Fruit fly (Drosophila melanogaster) whole organism: ENCODE measurements around the gene Arp6.

ENCODE experiments used
- CG8478 ChIP-seq: fragments of >200 bp; optimal IDR thresholded peaks from 2 replicates; lab custom pipeline; 2018; ENCODE audit warnings: inconsistent platforms
- Dll ChIP-seq: fragments of >200 bp; optimal IDR thresholded peaks from 2 replicates; lab custom pipeline; 2017
- EcR ChIP-seq, 2 experiments: fragments of >200 bp; optimal IDR thresholded peaks; 2 replicates each; lab custom pipeline; 2017; ENCODE audit warnings: missing biosample characterization in 2 of 2, missing genetic modification characterization in 2 of 2, missing genetic modification reagents in 2 of 2
- pan ChIP-seq: fragments of >200 bp; optimal IDR thresholded peaks from 2 replicates; lab custom pipeline; 2017
- psq ChIP-seq: fragments of >200 bp; optimal IDR thresholded peaks from 2 replicates; lab custom pipeline; 2017
- usp ChIP-seq: fragments of >200 bp; optimal IDR thresholded peaks from 2 replicates; lab custom pipeline; 2017; ENCODE audit warnings: missing biosample characterization, missing genetic modification characterization, mixed read lengths

Gene Arp6

DNA sequence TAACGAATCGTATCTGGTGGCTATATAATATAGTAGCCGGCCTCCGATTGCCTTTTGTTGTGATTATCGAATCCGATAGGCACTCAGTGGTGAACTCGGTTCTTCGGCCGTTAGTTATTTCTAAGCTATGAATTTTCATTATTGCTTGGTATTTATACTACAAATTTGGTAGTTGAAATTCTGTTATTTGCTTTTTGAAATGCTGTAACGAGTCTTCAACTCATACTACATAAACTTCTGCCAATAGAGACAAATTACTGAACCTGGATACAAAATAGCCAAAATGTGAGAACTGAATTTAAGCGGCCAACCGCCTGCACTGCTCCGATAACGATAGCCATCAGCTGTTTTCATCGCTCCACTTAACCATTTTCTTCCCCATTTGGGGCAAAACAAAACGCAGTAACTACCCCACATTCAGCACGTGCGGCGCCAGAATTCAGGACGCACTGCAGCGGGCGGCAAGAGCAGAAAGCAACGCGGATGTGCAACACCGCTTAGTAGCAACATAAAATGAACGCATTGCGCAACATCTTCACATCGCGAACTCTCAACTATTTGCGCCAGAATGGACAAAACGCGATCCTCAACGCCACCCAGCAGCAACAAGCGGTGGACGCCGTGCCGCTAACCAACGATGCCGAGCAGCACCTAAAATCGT, 2.1 kb upstream of the Arp6 start, which contains the start of the genes CG11679 and CG8206:
Gene CG11679 (minus strand): TSS at position 65 of the 661 bp plus-strand sequence.
Gene CG8206 (plus strand): TSS at position 341 of the 661 bp plus-strand sequence.
- TF ChIP-seq psq (lab: Kevin White, UChicago) = no peak
- TF ChIP-seq usp (GFP tag; lab: Kevin White, UChicago) = no peak
- no peak for TF ChIP-seq Dll (lab: Kevin White, UChicago)
- no peak for TF ChIP-seq EcR (GFP tag; optimal IDR thresholded peaks at IDR 0.05; lab: Kevin White, UChicago)
- TF ChIP-seq CG8478 = no peak
- no peak for TF ChIP-seq pan

DNA sequence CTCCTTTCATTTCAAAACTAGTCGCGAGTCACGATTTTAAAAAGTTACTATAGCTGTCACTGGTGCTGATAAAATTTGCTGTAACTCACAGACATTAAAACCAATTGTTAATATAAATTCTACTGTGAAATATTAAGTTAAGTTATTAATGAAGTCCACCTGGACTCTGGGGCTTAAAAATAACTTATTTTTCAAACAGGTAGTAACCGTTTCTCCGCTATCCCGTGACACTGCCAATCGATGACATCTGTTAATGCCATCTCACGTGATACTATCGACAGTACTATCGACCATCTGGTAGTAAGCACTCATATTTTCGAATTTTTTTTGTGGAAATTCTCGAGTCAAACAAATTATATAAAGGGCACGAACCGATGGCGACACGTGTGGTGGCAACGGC, 2.9 kb downstream of the Arp6 start, which contains the start of the genes CG12379 and MagR:
Gene CG12379 (minus strand): TSS at position 2 of the 400 bp plus-strand sequence.
Gene MagR (plus strand): TSS at position 276 of the 400 bp plus-strand sequence.
- TF ChIP-seq pan = no peak
- no peak for TF ChIP-seq usp (GFP tag; lab: Kevin White, UChicago)
- TF ChIP-seq Dll (lab: Kevin White, UChicago) = no peak
- TF ChIP-seq EcR (GFP tag; optimal IDR thresholded peaks at IDR 0.05; lab: Kevin White, UChicago) = no peak
- TF ChIP-seq CG8478 = no peak
- TF ChIP-seq psq (lab: Kevin White, UChicago) = no peak

DNA sequence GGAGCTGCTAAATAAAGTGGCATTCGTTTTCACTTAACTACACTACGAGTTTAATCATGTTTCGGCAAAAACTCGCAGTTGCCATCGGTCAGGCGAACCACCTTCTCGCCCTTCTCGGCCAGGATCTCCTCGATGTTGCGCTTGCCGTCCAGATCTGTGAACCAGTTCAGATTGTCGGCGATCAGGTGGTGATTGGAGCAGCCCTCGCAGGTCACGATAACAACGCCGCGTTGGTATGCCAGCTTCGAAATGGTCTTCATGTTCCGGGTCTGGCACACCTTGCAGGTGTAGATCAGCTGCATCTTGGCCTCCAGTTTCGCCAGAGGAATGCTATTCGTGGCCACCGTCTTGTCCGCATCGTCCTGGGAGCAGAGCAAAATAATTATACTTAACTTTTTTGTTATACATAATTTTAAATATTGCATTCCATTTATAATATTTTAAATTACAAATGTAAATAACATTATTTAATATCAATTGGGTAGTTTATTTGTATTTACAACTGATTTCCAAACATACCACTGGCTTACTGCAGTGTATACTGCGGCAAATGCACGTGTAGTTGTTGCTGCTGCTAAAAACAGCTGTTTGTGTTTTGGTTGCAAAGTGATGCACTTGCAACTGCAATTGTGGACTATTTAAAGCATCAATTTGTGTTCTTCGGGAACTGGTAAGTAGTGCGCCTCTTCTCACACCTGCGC, 3.6 kb downstream of the Arp6 start:
- TF ChIP-seq pan (no peak), EcR (GFP tag; optimal IDR thresholded peaks at IDR 0.05; lab: Kevin White, UChicago) (no peak), CG8478 (no peak), psq (lab: Kevin White, UChicago) (no peak), Dll (lab: Kevin White, UChicago) (no peak), usp (GFP tag; lab: Kevin White, UChicago) (no peak)

DNA sequence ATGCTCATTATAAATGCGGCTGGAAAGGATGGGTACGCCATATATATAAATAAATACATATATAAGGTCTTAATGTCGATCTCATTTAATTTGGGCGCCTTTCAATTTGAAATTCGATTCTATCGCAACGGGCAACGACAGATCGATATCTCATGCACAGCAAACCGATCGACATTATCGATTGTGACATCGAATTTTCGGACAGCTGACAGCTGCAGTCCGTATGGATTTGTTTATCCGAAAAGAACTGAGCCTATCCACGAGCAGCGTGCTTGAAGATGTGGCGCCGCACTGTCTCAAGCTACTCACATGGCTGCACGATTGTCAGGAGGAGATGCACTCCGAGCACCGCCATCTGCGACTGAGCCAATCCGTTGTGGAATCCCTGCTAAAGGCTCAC, 5.0 kb downstream of the Arp6 start, which contains the start of gene CG8191:
Gene CG8191 (plus strand): TSS at position 211 of the 400 bp plus-strand sequence.
- TF ChIP-seq Dll (lab: Kevin White, UChicago) = no peak
- no peak for TF ChIP-seq psq (lab: Kevin White, UChicago)
- TF ChIP-seq EcR (GFP tag; optimal IDR thresholded peaks at IDR 0.05; lab: Kevin White, UChicago) = no peak
- TF ChIP-seq pan = no peak

DNA sequence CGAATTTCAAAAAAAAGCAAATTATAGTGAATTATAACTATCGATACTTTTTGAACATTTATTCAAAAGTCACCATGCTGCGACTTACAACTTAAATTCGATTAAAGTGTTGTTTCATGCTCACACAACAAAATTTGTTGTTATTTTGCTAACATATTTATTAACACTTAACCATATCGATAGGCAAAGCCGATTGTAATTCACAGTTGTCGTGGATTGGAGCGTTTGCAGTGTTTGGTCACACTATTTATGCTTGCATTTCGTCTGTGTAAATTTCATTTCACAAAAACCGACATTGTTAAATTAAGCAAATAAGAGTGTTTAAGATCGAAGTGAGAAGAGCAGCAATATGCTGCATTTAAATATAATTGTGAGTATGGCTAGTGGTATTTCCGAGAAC, 24.5 kb downstream of the Arp6 start, which contains the start of gene HUWE1:
Gene HUWE1 (plus strand): TSS at position 220 of the 400 bp plus-strand sequence.
- TF ChIP-seq psq (lab: Kevin White, UChicago) (no peak), usp (GFP tag; lab: Kevin White, UChicago) (no peak), Dll (lab: Kevin White, UChicago) (no peak), CG8478 (no peak), EcR (GFP tag; optimal IDR thresholded peaks at IDR 0.05; lab: Kevin White, UChicago) (no peak), pan (no peak)

DNA sequence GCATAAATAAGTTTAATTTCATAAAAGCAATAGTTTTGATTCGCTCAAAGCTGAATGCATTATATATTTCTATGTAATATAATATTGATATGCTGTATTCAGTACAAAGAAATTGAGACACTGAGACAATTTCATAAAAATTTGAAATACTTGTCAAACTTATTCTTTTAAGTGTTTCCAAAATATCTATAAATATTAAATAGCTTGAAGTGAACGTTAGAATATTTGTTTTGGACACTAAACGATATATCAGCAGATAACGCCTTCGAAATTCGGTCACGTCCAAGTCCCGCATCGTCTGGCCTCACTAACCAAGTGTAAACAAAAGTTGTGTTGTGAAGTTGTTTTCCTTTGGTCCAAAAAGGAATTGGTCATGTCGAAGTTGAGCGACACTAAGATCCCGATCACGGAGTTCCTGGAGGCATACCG, 26.2 kb downstream of the Arp6 start:
- TF ChIP-seq psq (lab: Kevin White, UChicago) = no peak
- TF ChIP-seq EcR (GFP tag; optimal IDR thresholded peaks at IDR 0.05; lab: Kevin White, UChicago) = no peak
- no peak for TF ChIP-seq CG8478
- no peak for TF ChIP-seq pan

DNA sequence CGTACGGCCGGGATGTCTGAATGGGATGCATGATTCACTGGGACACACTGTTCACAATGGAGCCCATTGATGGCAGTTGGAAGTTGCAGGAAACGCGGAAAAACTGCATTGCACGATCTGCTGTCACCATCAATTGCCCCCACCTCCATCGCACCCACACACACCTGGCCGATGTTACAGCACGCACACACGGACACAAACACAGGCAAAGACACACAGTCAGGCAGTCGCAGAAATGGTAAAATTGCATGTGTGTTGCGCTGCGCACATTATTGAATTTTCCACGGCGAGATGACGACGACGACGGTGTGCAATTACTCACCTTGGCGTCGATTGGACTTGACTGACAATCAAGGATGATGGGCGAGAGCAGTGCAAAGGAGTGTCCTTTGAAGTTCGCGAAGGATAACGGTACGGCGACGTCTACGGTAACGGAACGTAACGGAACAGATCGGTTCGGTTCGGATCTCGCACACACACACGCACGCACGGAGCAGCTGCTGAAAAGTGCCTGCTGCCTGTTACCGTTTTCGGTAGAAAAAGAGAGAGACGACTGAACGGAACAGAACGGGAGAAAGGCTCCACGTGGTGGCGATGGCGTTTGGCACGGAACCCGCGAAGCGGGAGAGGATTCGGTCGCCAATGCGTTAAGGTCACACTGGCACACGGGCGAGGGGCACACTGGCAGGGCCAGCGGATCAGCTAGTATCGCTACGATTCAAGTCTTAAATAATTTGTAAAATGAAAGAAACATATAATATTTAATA, 26.8 kb downstream of the Arp6 start, which contains the start of the genes CG9281 and CG15601:
Gene CG9281 (minus strand): TSS at position 556 of the 767 bp plus-strand sequence.
Gene CG15601 (plus strand): TSS at position 664 of the 767 bp plus-strand sequence.
- TF ChIP-seq pan (no peak), EcR (GFP tag; optimal IDR thresholded peaks at IDR 0.05; lab: Kevin White, UChicago) (no peak), Dll (lab: Kevin White, UChicago) (no peak), CG8478 (peak; percentile 52)

DNA sequence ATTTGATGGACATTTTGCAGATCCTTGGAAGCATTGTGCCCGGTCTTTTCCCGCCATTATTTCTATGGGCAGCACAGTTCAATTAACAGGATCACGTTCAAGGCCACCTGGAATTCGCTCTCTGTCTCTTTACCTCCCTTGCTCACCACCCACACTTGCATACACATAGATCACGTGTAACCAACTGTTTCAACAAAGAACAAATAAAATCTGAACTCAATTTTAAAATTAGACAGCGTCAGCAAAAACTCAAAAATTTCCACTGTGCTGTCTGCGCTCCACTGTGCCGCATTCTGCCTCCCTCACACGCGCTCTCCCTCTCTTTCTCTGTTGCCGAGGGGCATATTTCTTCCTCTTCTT, 27.3 kb downstream of the Arp6 start:
- TF ChIP-seq EcR (GFP tag; optimal IDR thresholded peaks at IDR 0.05; lab: Kevin White, UChicago) (no peak), pan (no peak), Dll (lab: Kevin White, UChicago) (no peak), psq (lab: Kevin White, UChicago) (no peak), CG8478 (no peak), usp (GFP tag; lab: Kevin White, UChicago) (no peak)

DNA sequence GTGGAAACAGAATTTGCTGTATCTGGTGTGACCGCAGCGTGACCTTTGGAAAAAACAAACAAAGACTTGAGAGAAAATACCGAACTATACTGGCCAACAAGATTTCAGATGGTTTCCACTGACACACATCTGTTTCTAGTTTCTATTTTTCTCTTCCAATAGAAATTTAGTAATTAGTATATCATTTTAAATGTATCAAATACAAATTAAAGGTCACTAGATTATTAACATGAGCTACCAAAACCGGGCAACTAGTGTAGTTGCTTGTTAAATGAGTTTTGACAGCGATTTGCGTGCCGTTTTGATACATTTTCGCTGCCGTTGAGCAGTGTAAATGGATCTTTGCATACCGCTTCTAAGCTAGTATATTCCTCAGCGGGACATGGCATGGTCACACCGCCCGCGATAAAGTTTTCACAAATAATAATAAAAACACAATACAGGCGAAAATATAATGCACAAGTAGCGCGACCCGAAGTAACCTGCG, 33.2 kb downstream of the Arp6 start, which contains the start of the genes Pis and Hap40:
Gene Pis (minus strand): TSS at position 51 of the 487 bp plus-strand sequence.
Gene Hap40 (plus strand): TSS at position 406 of the 487 bp plus-strand sequence.
- TF ChIP-seq Dll (lab: Kevin White, UChicago) = no peak
- no peak for TF ChIP-seq psq (lab: Kevin White, UChicago)

DNA sequence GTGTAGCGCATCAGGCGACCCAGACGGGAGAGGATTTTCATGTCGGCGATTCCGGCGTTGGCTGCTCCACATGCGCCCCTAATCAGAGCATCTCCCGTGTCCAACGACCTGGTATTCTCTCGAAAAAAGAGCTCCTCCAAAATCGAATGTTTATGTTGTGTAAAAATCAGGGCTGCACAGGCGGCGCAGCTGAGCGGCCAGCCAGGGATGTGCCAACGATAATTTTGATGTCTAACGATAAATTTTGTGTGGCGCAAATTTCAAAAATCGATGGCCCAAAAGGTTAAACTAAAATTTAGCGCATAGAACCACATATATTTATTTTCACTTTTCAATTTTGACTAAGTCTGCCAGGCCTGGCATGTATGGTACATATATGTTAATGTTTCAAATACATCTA, 35.9 kb downstream of the Arp6 start, which contains the start of gene CG9240:
Gene CG9240 (minus strand): TSS at position 213 of the 400 bp plus-strand sequence.
- no peak for TF ChIP-seq CG8478
- TF ChIP-seq EcR (GFP tag; optimal IDR thresholded peaks at IDR 0.05; lab: Kevin White, UChicago) = no peak
- TF ChIP-seq psq (lab: Kevin White, UChicago) = no peak
- TF ChIP-seq Dll (lab: Kevin White, UChicago) = no peak

DNA sequence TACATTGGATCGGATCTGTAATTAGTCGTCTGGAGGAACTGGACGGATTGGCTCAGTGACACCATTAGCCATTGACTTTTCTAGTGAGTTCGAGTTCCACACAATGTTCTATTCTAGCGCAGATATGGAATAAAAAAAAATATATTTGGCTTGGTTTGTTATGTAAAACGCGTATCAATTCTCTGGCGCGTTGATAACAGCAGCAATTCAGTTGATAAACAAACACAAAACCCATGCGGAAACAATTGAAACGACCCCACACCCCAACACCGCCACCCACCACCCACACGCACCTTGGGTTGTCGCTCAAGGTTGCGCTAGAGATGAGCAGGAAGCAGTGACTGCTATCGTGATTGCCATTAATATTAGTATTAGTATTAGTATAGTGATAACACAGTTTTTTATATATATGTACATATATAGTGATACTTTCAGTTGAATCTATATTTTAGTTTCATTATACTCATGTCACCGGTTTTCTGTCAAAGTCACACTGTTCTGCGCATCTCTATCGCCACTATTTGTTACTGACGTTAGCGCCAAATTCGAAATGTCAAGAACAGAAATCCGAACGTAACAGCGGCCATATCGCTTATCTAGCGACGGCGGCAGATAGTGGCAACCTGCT, 39.2 kb downstream of the Arp6 start:
- TF ChIP-seq usp (GFP tag; lab: Kevin White, UChicago) = no peak
- no peak for TF ChIP-seq Dll (lab: Kevin White, UChicago)
- TF ChIP-seq psq (lab: Kevin White, UChicago) = no peak
- TF ChIP-seq CG8478 = no peak
- TF ChIP-seq EcR (GFP tag; optimal IDR thresholded peaks at IDR 0.05; lab: Kevin White, UChicago) = no peak
- no peak for TF ChIP-seq pan
